Worm (Caenorhabditis elegans): ENCODE results near the gene cul-4.

Gene cul-4

ce11 chrII:7279808-7280207, 22.1 kb upstream of the cul-4 start:
- no peak for TF ChIP-seq tab-1 (GFP tag; IDR thresholded peaks at IDR 0.05)
- TF ChIP-seq flt-1 (GFP tag; IDR thresholded peaks at IDR 0.05) = no peak
- TF ChIP-seq cog-1 (tag; optimal IDR thresholded peaks at IDR 0.05) = no peak
- no peak for TF ChIP-seq med-1 (GFP tag; optimal IDR thresholded peaks at IDR 0.05; ENCODE audit: insufficient read depth)
- TF ChIP-seq ztf-23 (GFP tag; IDR thresholded peaks at IDR 0.05) = no peak
- no peak for TF ChIP-seq klf-2 (GFP tag; conservative IDR thresholded peaks at IDR 0.05)
- TF ChIP-seq T22C8.4 (GFP tag; IDR thresholded peaks at IDR 0.05) = no peak
- TF ChIP-seq ref-1 (GFP tag; conservative IDR thresholded peaks at IDR 0.05) = no peak

ce11 chrII:7280584-7280983, 21.3 kb upstream of the cul-4 start:
- TF ChIP-seq T22C8.4 (GFP tag; IDR thresholded peaks at IDR 0.05) (no peak), klf-2 (GFP tag; conservative IDR thresholded peaks at IDR 0.05) (no peak), ref-1 (GFP tag; conservative IDR thresholded peaks at IDR 0.05) (no peak), ztf-23 (GFP tag; IDR thresholded peaks at IDR 0.05) (no peak), ztf-29 (GFP tag; IDR thresholded peaks at IDR 0.05) (no peak), tab-1 (GFP tag; IDR thresholded peaks at IDR 0.05) (no peak), flt-1 (GFP tag; IDR thresholded peaks at IDR 0.05) (no peak)

- TF ChIP-seq ztf-23 (GFP tag; IDR thresholded peaks at IDR 0.05) (no peak), tab-1 (GFP tag; IDR thresholded peaks at IDR 0.05) (no peak), ref-1 (GFP tag; conservative IDR thresholded peaks at IDR 0.05) (no peak), T22C8.4 (GFP tag; IDR thresholded peaks at IDR 0.05) (no peak), flt-1 (GFP tag; IDR thresholded peaks at IDR 0.05) (no peak), klf-2 (GFP tag; conservative IDR thresholded peaks at IDR 0.05) (no peak), cog-1 (tag; optimal IDR thresholded peaks at IDR 0.05) (no peak), med-1 (GFP tag; optimal IDR thresholded peaks at IDR 0.05; ENCODE audit: insufficient read depth) (no peak), ztf-29 (GFP tag; IDR thresholded peaks at IDR 0.05) (no peak)
Measured at ce11 chrII:7283063-7283462, 18.8 kb upstream of the cul-4 start.

ce11 chrII:7287140-7287539, 14.8 kb upstream of the cul-4 start:
- no peak for TF ChIP-seq tab-1 (GFP tag; IDR thresholded peaks at IDR 0.05)

- TF ChIP-seq med-1 (GFP tag; optimal IDR thresholded peaks at IDR 0.05; ENCODE audit: insufficient read depth) (no peak), T22C8.4 (GFP tag; IDR thresholded peaks at IDR 0.05) (no peak)
Measured at ce11 chrII:7287709-7288108, 14.2 kb upstream of the cul-4 start.

- no peak for TF ChIP-seq med-1 (GFP tag; optimal IDR thresholded peaks at IDR 0.05; ENCODE audit: insufficient read depth)
- TF ChIP-seq cog-1 (tag; optimal IDR thresholded peaks at IDR 0.05) = no peak
- TF ChIP-seq T22C8.4 (GFP tag; IDR thresholded peaks at IDR 0.05) = no peak
- TF ChIP-seq tab-1 (GFP tag; IDR thresholded peaks at IDR 0.05) = no peak
- TF ChIP-seq flt-1 (GFP tag; IDR thresholded peaks at IDR 0.05) = no peak
- no peak for TF ChIP-seq klf-2 (GFP tag; conservative IDR thresholded peaks at IDR 0.05)
- no peak for TF ChIP-seq ztf-29 (GFP tag; IDR thresholded peaks at IDR 0.05)
- no peak for TF ChIP-seq ref-1 (GFP tag; conservative IDR thresholded peaks at IDR 0.05)
- TF ChIP-seq ztf-23 (GFP tag; IDR thresholded peaks at IDR 0.05) = no peak
Measured at ce11 chrII:7289923-7290476, 11.9 kb upstream of the cul-4 start, which contains the start of gene C30G12.2. Gene C30G12.2 (plus strand): TSS chrII:7290426.

- TF ChIP-seq ref-1 (GFP tag; conservative IDR thresholded peaks at IDR 0.05) (no peak), T22C8.4 (GFP tag; IDR thresholded peaks at IDR 0.05) (no peak), ztf-23 (GFP tag; IDR thresholded peaks at IDR 0.05) (no peak), klf-2 (GFP tag; conservative IDR thresholded peaks at IDR 0.05) (no peak), cog-1 (tag; optimal IDR thresholded peaks at IDR 0.05) (no peak), ztf-29 (GFP tag; IDR thresholded peaks at IDR 0.05) (no peak), flt-1 (GFP tag; IDR thresholded peaks at IDR 0.05) (no peak), med-1 (GFP tag; optimal IDR thresholded peaks at IDR 0.05; ENCODE audit: insufficient read depth) (no peak), tab-1 (GFP tag; IDR thresholded peaks at IDR 0.05) (no peak)
Measured at ce11 chrII:7295917-7296316, 6.0 kb upstream of the cul-4 start, which contains the start of gene C30G12.6. Gene C30G12.6 (minus strand): TSS chrII:7296017.

ce11 chrII:7298197-7298682, 3.7 kb upstream of the cul-4 start, which contains the start of gene puf-8:
Gene puf-8 (minus strand): TSS chrII:7298247.
- TF ChIP-seq klf-2 (GFP tag; conservative IDR thresholded peaks at IDR 0.05) (no peak), tab-1 (GFP tag; IDR thresholded peaks at IDR 0.05) (no peak), flt-1 (GFP tag; IDR thresholded peaks at IDR 0.05) (no peak), med-1 (GFP tag; optimal IDR thresholded peaks at IDR 0.05; ENCODE audit: insufficient read depth) (no peak), ref-1 (GFP tag; conservative IDR thresholded peaks at IDR 0.05) (no peak), ztf-23 (GFP tag; IDR thresholded peaks at IDR 0.05) (no peak), T22C8.4 (GFP tag; IDR thresholded peaks at IDR 0.05) (no peak), cog-1 (tag; optimal IDR thresholded peaks at IDR 0.05) (no peak), ztf-29 (GFP tag; IDR thresholded peaks at IDR 0.05) (no peak)

- no peak for TF ChIP-seq flt-1 (GFP tag; IDR thresholded peaks at IDR 0.05)
- TF ChIP-seq tab-1 (GFP tag; IDR thresholded peaks at IDR 0.05) = no peak
- no peak for TF ChIP-seq klf-2 (GFP tag; conservative IDR thresholded peaks at IDR 0.05)
- TF ChIP-seq cog-1 (tag; optimal IDR thresholded peaks at IDR 0.05) = no peak
- no peak for TF ChIP-seq med-1 (GFP tag; optimal IDR thresholded peaks at IDR 0.05; ENCODE audit: insufficient read depth)
- TF ChIP-seq T22C8.4 (GFP tag; IDR thresholded peaks at IDR 0.05) = no peak
- no peak for TF ChIP-seq ref-1 (GFP tag; conservative IDR thresholded peaks at IDR 0.05)
- no peak for TF ChIP-seq ztf-23 (GFP tag; IDR thresholded peaks at IDR 0.05)
- no peak for TF ChIP-seq ztf-29 (GFP tag; IDR thresholded peaks at IDR 0.05)
Measured at ce11 chrII:7299042-7299441, 2.9 kb upstream of the cul-4 start, which contains the start of gene C30G12.1. Gene C30G12.1 (plus strand): TSS chrII:7299342.

ce11 chrII:7305558-7305957, 3.7 kb downstream of the cul-4 start, which contains the start of gene brf-1:
Gene brf-1 (plus strand): TSS chrII:7305858.
- TF ChIP-seq T22C8.4 (GFP tag; IDR thresholded peaks at IDR 0.05) (no peak), ztf-23 (GFP tag; IDR thresholded peaks at IDR 0.05) (no peak), ztf-29 (GFP tag; IDR thresholded peaks at IDR 0.05) (no peak), flt-1 (GFP tag; IDR thresholded peaks at IDR 0.05) (no peak), cog-1 (tag; optimal IDR thresholded peaks at IDR 0.05) (no peak), klf-2 (GFP tag; conservative IDR thresholded peaks at IDR 0.05) (no peak), ref-1 (GFP tag; conservative IDR thresholded peaks at IDR 0.05) (no peak), med-1 (GFP tag; optimal IDR thresholded peaks at IDR 0.05; ENCODE audit: insufficient read depth) (no peak), tab-1 (GFP tag; IDR thresholded peaks at IDR 0.05) (no peak)
